Fruit fly (Drosophila melanogaster) whole organism, prepupa: ENCODE data around the gene Ptp10D.

Experiments used
- CG10669 ChIP-seq: fragments of 200-800 bp; sonication (Bioruptor generic); optimal IDR thresholded peaks from 3 replicates; lab custom pipeline; 2018; ENCODE audit warnings: missing biosample characterization, mild to moderate bottlenecking, missing genetic modification characterization, moderate library complexity
- CG11294 ChIP-seq: fragments of 200-800 bp; sonication (Bioruptor generic); IDR thresholded peaks from 2 replicates; pipeline ENCODE4 v1.3.6; 2022; ENCODE audit warnings: missing biosample characterization, missing genetic modification characterization
- CG11762 ChIP-seq: fragments of 200-800 bp; sonication (Bioruptor generic); optimal IDR thresholded peaks from 3 replicates; lab custom pipeline; 2016; ENCODE audit warnings: missing biosample characterization, missing genetic modification characterization; ENCODE audit not compliant: insufficient read depth
- CG11902 ChIP-seq: fragments of 200-800 bp; sonication (Bioruptor generic); optimal IDR thresholded peaks from 3 replicates; lab custom pipeline; 2016; ENCODE audit warnings: missing biosample characterization, missing genetic modification characterization
- CG15336 ChIP-seq: fragments of 200-800 bp; sonication (Bioruptor generic); IDR thresholded peaks from 2 replicates; pipeline ENCODE4 v1.3.6; 2022; ENCODE audit warnings: missing biosample characterization, missing genetic modification characterization
- CG1621 ChIP-seq: fragments of 200-800 bp; sonication (Bioruptor generic); optimal IDR thresholded peaks from 3 replicates; lab custom pipeline; 2018; ENCODE audit warnings: missing biosample characterization, mild to moderate bottlenecking, missing genetic modification characterization
- CG31627 ChIP-seq: fragments of 200-800 bp; sonication (Bioruptor generic); optimal IDR thresholded peaks from 3 replicates; lab custom pipeline; 2016; ENCODE audit warnings: missing biosample characterization, missing genetic modification characterization
- CG32006 ChIP-seq: fragments of 200-800 bp; sonication (Bioruptor generic); optimal IDR thresholded peaks from 3 replicates; lab custom pipeline; 2017; ENCODE audit warnings: missing biosample characterization, mild to moderate bottlenecking, missing genetic modification characterization
- CG4318 ChIP-seq: fragments of 200-800 bp; sonication (Bioruptor generic); optimal IDR thresholded peaks from 3 replicates; lab custom pipeline; 2017; ENCODE audit warnings: missing biosample characterization, mild to moderate bottlenecking, missing genetic modification characterization
- CG6163 ChIP-seq: fragments of 200-800 bp; sonication (Bioruptor generic); IDR thresholded peaks from 3 replicates; pipeline ENCODE4 v1.3.6; 2022; ENCODE audit warnings: missing biosample characterization, missing genetic modification characterization
- CG6854 ChIP-seq: fragments of 200-800 bp; sonication (Bioruptor generic); optimal IDR thresholded peaks from 2 replicates; lab custom pipeline; 2017; ENCODE audit warnings: missing biosample characterization, mild to moderate bottlenecking, missing genetic modification characterization
- CG7368 ChIP-seq: fragments of 200-800 bp; sonication (Bioruptor generic); optimal IDR thresholded peaks from 3 replicates; lab custom pipeline; 2016; ENCODE audit warnings: missing biosample characterization, missing genetic modification characterization
- CG8319 ChIP-seq: fragments of 200-800 bp; sonication (Bioruptor generic); optimal IDR thresholded peaks from 3 replicates; lab custom pipeline; 2016; ENCODE audit warnings: missing biosample characterization, missing genetic modification characterization
- CG8632 ChIP-seq: fragments of 200-800 bp; sonication (Bioruptor generic); optimal IDR thresholded peaks from 3 replicates; lab custom pipeline; 2016; ENCODE audit warnings: missing biosample characterization, missing genetic modification characterization
- CG9139 ChIP-seq: fragments of 200-800 bp; sonication (Bioruptor generic); optimal IDR thresholded peaks from 3 replicates; lab custom pipeline; 2017; ENCODE audit warnings: missing biosample characterization, mild to moderate bottlenecking, missing genetic modification characterization
- Eip75B ChIP-seq: fragments of 200-800 bp; sonication (Bioruptor generic); optimal IDR thresholded peaks from 3 replicates; lab custom pipeline; 2016; ENCODE audit warnings: missing biosample characterization, missing genetic modification characterization
- Eip93F ChIP-seq: fragments of 200-800 bp; sonication (Bioruptor generic); optimal IDR thresholded peaks from 2 replicates; lab custom pipeline; 2016; ENCODE audit warnings: missing biosample characterization, mild to moderate bottlenecking, missing genetic modification characterization
- Ets21C ChIP-seq: fragments of 200-800 bp; sonication (Bioruptor generic); optimal IDR thresholded peaks from 3 replicates; lab custom pipeline; 2016; ENCODE audit warnings: missing biosample characterization, missing genetic modification characterization
- Ets96B ChIP-seq: fragments of 200-800 bp; optimal IDR thresholded peaks from 2 replicates; lab custom pipeline; 2019; ENCODE audit warnings: missing biosample characterization, mild to moderate bottlenecking, missing genetic modification characterization, moderate library complexity
- Gug ChIP-seq: fragments of 200-800 bp; sonication (Bioruptor generic); IDR thresholded peaks from 2 replicates; pipeline ENCODE4 v1.3.6; 2022; ENCODE audit warnings: missing biosample characterization, missing genetic modification characterization
- Hr38 ChIP-seq: sonication (Bioruptor generic); optimal IDR thresholded peaks from 2 replicates; lab custom pipeline; 2016; ENCODE audit warnings: missing biosample characterization, missing genetic modification characterization
- Hr39 ChIP-seq: fragments of 200-800 bp; sonication (Bioruptor generic); optimal IDR thresholded peaks from 2 replicates; lab custom pipeline; 2016; ENCODE audit warnings: missing biosample characterization, missing genetic modification characterization
- Hr4 ChIP-seq: fragments of 200-800 bp; sonication (Bioruptor generic); optimal IDR thresholded peaks from 3 replicates; lab custom pipeline; 2016; ENCODE audit warnings: missing biosample characterization, missing genetic modification characterization
- Lpt ChIP-seq: fragments of 200-800 bp; sonication (Bioruptor generic); optimal IDR thresholded peaks from 3 replicates; lab custom pipeline; 2016; ENCODE audit warnings: missing biosample characterization, missing genetic modification characterization
- Met ChIP-seq: fragments of 200-800 bp; sonication (Bioruptor generic); optimal IDR thresholded peaks from 3 replicates; lab custom pipeline; 2016; ENCODE audit warnings: missing biosample characterization, missing genetic modification characterization
- OdsH ChIP-seq: fragments of 200-800 bp; sonication (Bioruptor generic); optimal IDR thresholded peaks from 3 replicates; lab custom pipeline; 2016; ENCODE audit warnings: missing biosample characterization, missing genetic modification characterization
- Smox ChIP-seq: fragments of 200-800 bp; sonication (Bioruptor generic); optimal IDR thresholded peaks from 3 replicates; lab custom pipeline; 2016; ENCODE audit warnings: missing biosample characterization, missing genetic modification characterization
- Sox102F ChIP-seq: fragments of 200-800 bp; sonication (Bioruptor generic); optimal IDR thresholded peaks from 2 replicates; lab custom pipeline; 2016; ENCODE audit warnings: missing biosample characterization, mild to moderate bottlenecking, missing genetic modification characterization
- Sox15 ChIP-seq: fragments of 200-800 bp; sonication (Bioruptor generic); optimal IDR thresholded peaks from 3 replicates; lab custom pipeline; 2016; ENCODE audit warnings: missing biosample characterization, missing genetic modification characterization
- achi ChIP-seq: fragments of 200-800 bp; sonication (Bioruptor generic); optimal IDR thresholded peaks from 3 replicates; lab custom pipeline; 2016; ENCODE audit warnings: missing biosample characterization, missing genetic modification characterization
- acj6 ChIP-seq: fragments of 200-800 bp; sonication (Bioruptor generic); optimal IDR thresholded peaks from 3 replicates; lab custom pipeline; 2016; ENCODE audit warnings: missing biosample characterization, missing genetic modification characterization
- dac ChIP-seq: fragments of 200-800 bp; sonication (Bioruptor generic); optimal IDR thresholded peaks from 2 replicates; lab custom pipeline; 2017; ENCODE audit warnings: missing biosample characterization, mild to moderate bottlenecking, missing genetic modification characterization
- dsx ChIP-seq: fragments of 200-800 bp; optimal IDR thresholded peaks from 3 replicates; lab custom pipeline; 2019; ENCODE audit warnings: missing biosample characterization, mild to moderate bottlenecking, missing genetic modification characterization, moderate library complexity; ENCODE audit not compliant: poor library complexity, severe bottlenecking
- eg ChIP-seq: fragments of 200-800 bp; sonication (Bioruptor generic); IDR thresholded peaks from 3 replicates; pipeline ENCODE4 v1.3.6; 2022; ENCODE audit warnings: missing biosample characterization, missing genetic modification characterization
- esn ChIP-seq: fragments of 200-800 bp; sonication (Bioruptor generic); optimal IDR thresholded peaks from 2 replicates; lab custom pipeline; 2016; ENCODE audit warnings: missing biosample characterization, mild to moderate bottlenecking, missing genetic modification characterization, moderate library complexity
- fd59A ChIP-seq: fragments of 200-800 bp; sonication (Bioruptor generic); optimal IDR thresholded peaks from 2 replicates; lab custom pipeline; 2017; ENCODE audit warnings: missing biosample characterization, mild to moderate bottlenecking, missing genetic modification characterization, missing genetic modification reagents
- fd85E ChIP-seq: fragments of 200-800 bp; sonication (Bioruptor generic); optimal IDR thresholded peaks from 3 replicates; lab custom pipeline; 2016; ENCODE audit warnings: missing biosample characterization, missing genetic modification characterization
- fkh ChIP-seq: fragments of 200-800 bp; sonication (Bioruptor generic); optimal IDR thresholded peaks from 3 replicates; lab custom pipeline; 2017; ENCODE audit warnings: missing biosample characterization, mild to moderate bottlenecking, missing genetic modification characterization, moderate library complexity
- lz ChIP-seq: fragments of 200-800 bp; sonication (Bioruptor generic); optimal IDR thresholded peaks from 3 replicates; lab custom pipeline; 2016; ENCODE audit warnings: missing biosample characterization, missing genetic modification characterization
- net ChIP-seq: fragments of 200-800 bp; sonication (Bioruptor generic); optimal IDR thresholded peaks from 3 replicates; lab custom pipeline; 2016; ENCODE audit warnings: missing biosample characterization, missing genetic modification characterization
- pdm3 ChIP-seq: fragments of 200-800 bp; sonication (Bioruptor generic); optimal IDR thresholded peaks from 3 replicates; lab custom pipeline; 2016; ENCODE audit warnings: missing biosample characterization, missing genetic modification characterization
- salr ChIP-seq, 2 experiments: fragments of 200-800 bp; sonication (Bioruptor generic); optimal IDR thresholded peaks; 3 replicates each; lab custom pipeline; 2016 to 2018; ENCODE audit warnings: missing biosample characterization in 2 of 2, missing genetic modification characterization in 2 of 2, mild to moderate bottlenecking in 1 of 2
- spab ChIP-seq: fragments of 200-800 bp; sonication (Bioruptor generic); optimal IDR thresholded peaks from 2 replicates; lab custom pipeline; 2017; ENCODE audit warnings: missing biosample characterization, mild to moderate bottlenecking, missing genetic modification characterization, missing genetic modification reagents
- ss ChIP-seq, 2 experiments: fragments of 200-800 bp; sonication (Bioruptor generic); optimal IDR thresholded peaks; 2 replicates in 1 of 2; 3 replicates in 1 of 2; lab custom pipeline; 2017 to 2018; ENCODE audit warnings: mild to moderate bottlenecking in 2 of 2, missing biosample characterization in 2 of 2, missing genetic modification characterization in 2 of 2, moderate library complexity in 1 of 2
- svp ChIP-seq: fragments of 200-800 bp; sonication (Bioruptor generic); peaks from one replicate; lab custom pipeline; 2016; ENCODE audit warnings: missing biosample characterization, missing genetic modification characterization
- vri ChIP-seq: fragments of 200-800 bp; sonication (Bioruptor generic); optimal IDR thresholded peaks from 3 replicates; lab custom pipeline; 2016; ENCODE audit warnings: missing biosample characterization, mild to moderate bottlenecking, missing genetic modification characterization

The Ptp10D gene

DNA sequence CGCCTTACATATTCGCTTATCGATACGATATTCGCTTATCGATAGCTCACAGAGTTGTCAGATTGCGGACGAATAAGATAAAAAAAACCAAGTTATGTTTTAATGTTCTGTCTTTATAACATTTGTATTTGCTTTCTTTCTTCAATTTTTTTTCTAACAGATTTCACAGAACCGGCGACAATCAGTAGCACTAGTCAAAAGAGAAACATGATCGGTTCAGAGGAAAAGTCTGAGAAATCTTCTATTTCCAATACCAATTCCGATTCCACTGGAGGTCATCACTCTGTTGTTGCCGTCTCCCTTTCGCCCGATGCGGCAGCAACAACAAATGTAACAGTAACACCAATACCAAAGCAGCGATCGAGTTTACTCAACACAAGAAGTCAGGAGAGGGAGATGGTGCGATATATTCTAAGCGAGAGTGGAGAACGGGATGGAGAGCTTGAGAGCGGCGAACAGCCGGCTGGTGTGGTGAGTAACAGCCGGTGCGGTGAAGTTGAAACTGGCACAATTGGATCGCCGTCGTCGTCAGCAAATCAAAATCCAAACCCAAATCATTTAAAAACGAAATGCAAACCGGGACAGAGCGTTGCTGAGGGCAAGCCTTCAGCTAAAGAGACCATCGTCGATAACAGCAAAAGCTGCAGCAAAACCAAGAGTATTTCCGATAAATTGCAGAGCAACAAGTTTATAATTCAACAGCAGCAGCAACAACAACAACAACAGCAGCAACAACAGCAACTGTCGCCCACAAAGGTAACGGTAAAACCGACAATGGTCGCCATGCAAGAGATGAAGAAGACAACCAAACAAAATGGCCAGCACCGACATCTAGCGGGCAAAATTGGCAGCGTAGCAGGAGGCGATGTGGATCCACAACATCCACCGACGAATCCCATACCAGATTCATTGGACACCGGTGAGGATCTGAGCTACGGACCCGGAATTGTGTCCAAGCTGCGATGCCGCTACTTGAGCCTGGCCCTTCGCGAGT, 60.0 kb downstream of the Ptp10D start (continued):
- peak; percentile 91 for TF ChIP-seq fkh (GFP tag; lab: Kevin White, UChicago)
- peak; percentile 45 for TF ChIP-seq Sox15 (GFP tag; lab: Kevin White, UChicago)
- TF ChIP-seq Lpt (GFP tag; lab: Kevin White, UChicago) = peak; percentile 45
- peak in 1 of 2 experiments; percentile 11 for TF ChIP-seq salr (GFP tag; optimal IDR thresholded peaks at IDR 0.05; lab: Kevin White, UChicago)
- peak; percentile 54 to 76 for TF ChIP-seq ss (GFP tag; optimal IDR thresholded peaks at IDR 0.05; lab: Kevin White, UChicago)
- TF ChIP-seq lz (GFP tag; lab: Kevin White, UChicago) = peak; percentile 77
- TF ChIP-seq Smox (GFP tag; lab: Kevin White, UChicago) = peak; percentile 76
- peak; percentile 60 for TF ChIP-seq Hr4 (GFP tag; lab: Kevin White, UChicago)
- peak; percentile 16 for TF ChIP-seq Eip93F (GFP tag; lab: Kevin White, UChicago)
- TF ChIP-seq CG8319 (GFP tag; lab: Kevin White, UChicago) = peak; percentile 27
- peak; percentile 58 for TF ChIP-seq OdsH (GFP tag; lab: Kevin White, UChicago)

dm6 chrX:11683480-11683879, 61.7 kb downstream of the Ptp10D start:
- no peak for TF ChIP-seq OdsH (GFP tag; lab: Kevin White, UChicago)
- peak in 1 of 2 experiments; percentile 42 for TF ChIP-seq ss (GFP tag; optimal IDR thresholded peaks at IDR 0.05; lab: Kevin White, UChicago)
- no peak for TF ChIP-seq CG32006 (GFP tag; lab: Kevin White, UChicago)
- no peak for TF ChIP-seq CG7368 (GFP tag; lab: Kevin White, UChicago)
- TF ChIP-seq pdm3 (GFP tag; lab: Kevin White, UChicago) = no peak
- TF ChIP-seq CG15336 (GFP tag; lab: Robert Waterston, UW) = no peak
- no peak for TF ChIP-seq dac (GFP tag; lab: Kevin White, UChicago)
- TF ChIP-seq net (GFP tag; lab: Kevin White, UChicago) = no peak
- no peak for TF ChIP-seq Hr39 (GFP tag; lab: Kevin White, UChicago)
- TF ChIP-seq CG6163 = peak; percentile 60; the same call in 2 of the 3 replicates
- no peak for TF ChIP-seq achi (GFP tag; lab: Kevin White, UChicago)
- no peak for TF ChIP-seq Gug (GFP tag; lab: Robert Waterston, UW)
- peak; percentile 13 for TF ChIP-seq esn (GFP tag; lab: Kevin White, UChicago)
- TF ChIP-seq fkh (GFP tag; lab: Kevin White, UChicago) = peak; percentile 10
- no peak for TF ChIP-seq CG1621 (tag; lab: Kevin White, UChicago)
- TF ChIP-seq Lpt (GFP tag; lab: Kevin White, UChicago) = no peak
- no peak for TF ChIP-seq Met (GFP tag; lab: Kevin White, UChicago)
- peak; percentile 37 for TF ChIP-seq Eip93F (GFP tag; lab: Kevin White, UChicago)
- no peak for TF ChIP-seq CG31627 (GFP tag; lab: Kevin White, UChicago)
- no peak for TF ChIP-seq Sox102F (GFP tag; lab: Kevin White, UChicago)
- no peak for TF ChIP-seq CG11902 (GFP tag; lab: Kevin White, UChicago)
- no peak for TF ChIP-seq Ets96B
- TF ChIP-seq fd85E (GFP tag; lab: Kevin White, UChicago) = no peak
- no peak for TF ChIP-seq CG10669
- TF ChIP-seq vri = peak; percentile 46
- TF ChIP-seq CG8632 (GFP tag; lab: Kevin White, UChicago) = no peak
- TF ChIP-seq lz (GFP tag; lab: Kevin White, UChicago) = no peak
- TF ChIP-seq CG6854 (GFP tag; lab: Kevin White, UChicago) = no peak
- peak; percentile 42; the same call in 1 of the 3 replicates for TF ChIP-seq eg (GFP tag; lab: Robert Waterston, UW)
- no peak for TF ChIP-seq CG11294 (GFP tag; lab: Robert Waterston, UW)
- TF ChIP-seq CG8319 (GFP tag; lab: Kevin White, UChicago) = no peak
- TF ChIP-seq Hr38 (GFP tag; lab: Kevin White, UChicago) = no peak
- TF ChIP-seq spab = no peak
- no peak for TF ChIP-seq acj6
- TF ChIP-seq svp (GFP tag; lab: Kevin White, UChicago) = peak; percentile 85
- TF ChIP-seq dsx (GFP tag; lab: Kevin White, UChicago) = no peak
- no peak for TF ChIP-seq Sox15 (GFP tag; lab: Kevin White, UChicago)
- TF ChIP-seq Ets21C (GFP tag; lab: Kevin White, UChicago) = no peak
- no peak for TF ChIP-seq Smox (GFP tag; lab: Kevin White, UChicago)
- TF ChIP-seq CG4318 (GFP tag; lab: Kevin White, UChicago) = no peak
- no peak for TF ChIP-seq CG9139 (GFP tag; lab: Kevin White, UChicago)
- no peak for TF ChIP-seq CG11762 (GFP tag; lab: Kevin White, UChicago)
- peak; percentile 7 for TF ChIP-seq Eip75B
- TF ChIP-seq fd59A (GFP tag; lab: Kevin White, UChicago) = no peak
